Fruit fly (Drosophila melanogaster): ENCODE data around the gene hdm.

Gene hdm

DNA sequence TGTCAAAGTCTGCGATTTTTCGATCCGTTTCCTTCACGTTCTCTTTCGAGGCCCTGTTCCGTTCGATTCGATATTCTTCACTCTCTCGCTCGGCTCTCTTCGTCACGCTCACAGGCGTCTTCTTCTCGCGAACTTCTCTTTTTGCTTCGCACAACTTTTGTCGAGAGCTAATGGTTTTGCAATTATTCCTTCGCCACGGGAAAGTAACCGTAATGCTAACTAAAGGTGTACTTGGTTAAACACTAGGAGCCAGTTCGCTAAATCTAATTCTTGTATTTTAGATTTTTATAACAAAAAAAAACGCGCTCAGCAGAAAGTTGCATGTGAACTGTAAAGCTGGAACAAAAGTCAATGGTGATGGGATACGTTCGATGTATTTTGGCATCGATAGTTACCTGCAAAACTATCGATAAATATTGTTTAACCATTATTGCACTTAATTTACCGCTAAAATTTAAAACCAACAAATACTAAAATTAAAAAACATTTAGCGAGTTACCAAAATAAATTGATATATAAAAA lies 11.2 kb upstream of the hdm start, which contains the start of gene mahe (continued):
- no peak for TF ChIP-seq gcm (GFP tag; optimal IDR thresholded peaks at IDR 0.05)
- no peak for TF ChIP-seq Mrtf (GFP tag; IDR thresholded peaks at IDR 0.05)
- TF ChIP-seq D19A (tag; optimal IDR thresholded peaks at IDR 0.05), result no peak
- TF ChIP-seq pb (GFP tag; optimal IDR thresholded peaks at IDR 0.05), result no peak
- peak; percentile 80 for TF ChIP-seq CG16813 (GFP tag; IDR thresholded peaks at IDR 0.05; ENCODE audit: partially characterized antibody)
- no peak for TF ChIP-seq CG4328 (GFP tag; optimal IDR thresholded peaks at IDR 0.05)
- no peak for TF ChIP-seq eve (GFP tag; optimal IDR thresholded peaks at IDR 0.05)
- TF ChIP-seq Sox102F (GFP tag; optimal IDR thresholded peaks at IDR 0.05), result no peak
- TF ChIP-seq ERR (GFP tag; optimal IDR thresholded peaks at IDR 0.05), result no peak
- no peak for TF ChIP-seq sens-2 (GFP tag; IDR thresholded peaks at IDR 0.05)
- TF ChIP-seq lmd (GFP tag; IDR thresholded peaks at IDR 0.05), result no peak
- TF ChIP-seq Myb (GFP tag; optimal IDR thresholded peaks at IDR 0.05), result peak; percentile 10
- no peak for TF ChIP-seq CG5953 (GFP tag; IDR thresholded peaks at IDR 0.05)
- TF ChIP-seq CG10147 (GFP tag; optimal IDR thresholded peaks at IDR 0.05), result no peak
- no peak for TF ChIP-seq CG6813 (GFP tag; optimal IDR thresholded peaks at IDR 0.05)
- TF ChIP-seq CG32532 (GFP tag; IDR thresholded peaks at IDR 0.05), result no peak; the same call in 1 of the 2 replicates
- TF ChIP-seq sens (GFP tag), result peak; percentile 56
- TF ChIP-seq Doc2 (GFP tag; IDR thresholded peaks at IDR 0.05), result no peak
- TF ChIP-seq salm (tag; optimal IDR thresholded peaks at IDR 0.05), result no peak
- TF ChIP-seq ham (GFP tag; IDR thresholded peaks at IDR 0.05), result no peak
- TF ChIP-seq chinmo (GFP tag; IDR thresholded peaks at IDR 0.05; ENCODE audit: partially characterized antibody), result peak; percentile 93
- TF ChIP-seq CG12744 (GFP tag; optimal IDR thresholded peaks at IDR 0.05), result no peak
- TF ChIP-seq onecut (GFP tag; IDR thresholded peaks at IDR 0.05), result no peak
- TF ChIP-seq mirr (GFP tag; optimal IDR thresholded peaks at IDR 0.05), result no peak
- no peak for TF ChIP-seq Lhr (GFP tag; optimal IDR thresholded peaks at IDR 0.05)
- TF ChIP-seq Ets65A (GFP tag), result no peak
- TF ChIP-seq CG1792 (GFP tag; optimal IDR thresholded peaks at IDR 0.05), result no peak
- 0 out of 2 replicates have a peak, but pooled peaks have one; percentile 7 for TF ChIP-seq HLH3B (GFP tag; IDR thresholded peaks at IDR 0.05)
- peak; percentile 80 for TF ChIP-seq Dp (GFP tag; optimal IDR thresholded peaks at IDR 0.05)
- no peak for TF ChIP-seq Mad (GFP tag; optimal IDR thresholded peaks at IDR 0.05)
- TF ChIP-seq fd64A (GFP tag; optimal IDR thresholded peaks at IDR 0.05), result no peak
- TF ChIP-seq sc (optimal IDR thresholded peaks at IDR 0.05), result no peak
- TF ChIP-seq sc (GFP tag; optimal IDR thresholded peaks at IDR 0.05), result no peak
- no peak for TF ChIP-seq CG17612 (GFP tag; IDR thresholded peaks at IDR 0.05)
- TF ChIP-seq Hr78 (GFP tag; optimal IDR thresholded peaks at IDR 0.05), result no peak
- no peak for TF ChIP-seq CG7987 (GFP tag; optimal IDR thresholded peaks at IDR 0.05)
- peak; percentile 85 for TF ChIP-seq Dref (GFP tag; IDR thresholded peaks at IDR 0.05)
- no peak for TF ChIP-seq wdn (GFP tag; IDR thresholded peaks at IDR 0.05)
- TF ChIP-seq az2 (GFP tag; optimal IDR thresholded peaks at IDR 0.05), result no peak
- no peak for TF ChIP-seq HLH54F (GFP tag; optimal IDR thresholded peaks at IDR 0.05)
- TF ChIP-seq CG4424 (GFP tag; optimal IDR thresholded peaks at IDR 0.05), result no peak
- no peak for TF ChIP-seq CG43689 (GFP tag; IDR thresholded peaks at IDR 0.05)
- TF ChIP-seq E2f2 (GFP tag; IDR thresholded peaks at IDR 0.05), result peak; percentile 86
- no peak for TF ChIP-seq corto (GFP tag; optimal IDR thresholded peaks at IDR 0.05)
- TF ChIP-seq CG4820 (GFP tag; optimal IDR thresholded peaks at IDR 0.05), result no peak
- TF ChIP-seq sna (GFP tag; IDR thresholded peaks at IDR 0.05; ENCODE audit: partially characterized antibody), result peak; percentile 69
- no peak for TF ChIP-seq Asciz (GFP tag; optimal IDR thresholded peaks at IDR 0.05)
- TF ChIP-seq Gsc (GFP tag; IDR thresholded peaks at IDR 0.05), result no peak
- TF ChIP-seq kni (GFP tag; optimal IDR thresholded peaks at IDR 0.05), result no peak
- no peak for TF ChIP-seq dm (GFP tag; optimal IDR thresholded peaks at IDR 0.05)
- TF ChIP-seq otp (GFP tag; IDR thresholded peaks at IDR 0.05), result no peak
- TF ChIP-seq yki (optimal IDR thresholded peaks at IDR 0.05), result peak; percentile 43
- no peak for TF ChIP-seq CG6854 (GFP tag; optimal IDR thresholded peaks at IDR 0.05)
